ENCODE assay signal across 6 worm cellular contexts in the genomic region with DNA sequence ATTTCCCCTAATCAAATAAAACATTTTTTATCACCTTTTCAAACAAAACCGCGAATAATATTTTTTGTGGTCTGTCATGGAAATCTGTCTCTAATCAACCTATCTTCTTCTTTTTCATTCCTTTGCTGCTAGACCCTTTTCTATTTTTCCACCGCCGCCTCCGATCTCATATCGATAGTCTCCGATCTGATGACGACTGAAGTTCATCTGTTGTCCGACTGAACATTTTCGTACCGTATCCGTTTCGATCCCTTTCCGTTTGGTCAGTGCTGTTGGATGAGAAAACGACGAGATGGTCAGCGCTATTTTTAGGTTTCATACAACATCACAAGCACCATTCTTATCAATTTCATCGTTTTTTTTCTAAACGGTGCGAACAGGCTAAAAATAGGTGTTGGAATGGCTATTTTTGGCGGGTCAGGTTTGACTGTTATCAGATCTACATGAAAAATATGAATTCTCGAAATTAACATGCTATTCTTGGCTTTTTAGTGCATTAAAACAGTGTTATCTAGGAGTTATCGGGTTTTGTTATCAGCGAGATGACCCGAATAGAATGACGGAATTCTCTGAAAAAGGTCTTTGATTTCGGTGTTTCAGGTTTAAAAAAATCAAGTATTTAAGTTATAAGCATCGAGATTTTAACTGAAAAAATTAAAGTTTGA.
TF ChIP-seq lines count a peak whose summit lies in the region.

No protein-coding gene starts in this region.

TF ChIP-seq in whole organism, L1 larva, 84 proteins besides CTCF, POLR2A, EP300 and RAD21 (continues in another document):
- no peak for TF ChIP-seq unc-30 (tag; optimal IDR thresholded peaks at IDR 0.05; lab: Kevin White, UChicago)
- no peak for TF ChIP-seq tlp-1 (tag; optimal IDR thresholded peaks at IDR 0.05; lab: Kevin White, UChicago)
- TF ChIP-seq unc-130 (tag; optimal IDR thresholded peaks at IDR 0.05; lab: Kevin White, UChicago) = no peak
- TF ChIP-seq fkh-4 (tag; optimal IDR thresholded peaks at IDR 0.05; lab: Kevin White, UChicago; ENCODE audit: borderline replicate concordance) = no peak
- TF ChIP-seq nhr-71 (tag; optimal IDR thresholded peaks at IDR 0.05; lab: Kevin White, UChicago) = peak; percentile 73
- no peak for TF ChIP-seq nhr-12 (tag; optimal IDR thresholded peaks at IDR 0.05; lab: Kevin White, UChicago)
- no peak for TF ChIP-seq rnt-1 (tag; optimal IDR thresholded peaks at IDR 0.05; lab: Kevin White, UChicago)
- peak in 5 of 6 experiments; percentile 27 to 90 (median 68) for TF ChIP-seq elt-3 (tag; optimal IDR thresholded peaks at IDR 0.05; lab: Kevin White, UChicago)
- TF ChIP-seq irx-1 (tag; optimal IDR thresholded peaks at IDR 0.05; lab: Kevin White, UChicago) = no peak
- TF ChIP-seq F16B12.6 (tag; optimal IDR thresholded peaks at IDR 0.05; lab: Kevin White, UChicago) = no peak
- peak; percentile 26; the same call in 1 of the 2 replicates for TF ChIP-seq grh-1 (GFP tag; IDR thresholded peaks at IDR 0.05; lab: Robert Waterston, UW)
- TF ChIP-seq elt-2 (tag; optimal IDR thresholded peaks at IDR 0.05; lab: Kevin White, UChicago) = peak; percentile 78
- no peak for TF ChIP-seq ceh-88 (GFP tag; IDR thresholded peaks at IDR 0.05; lab: Robert Waterston, UW)
- no peak for TF ChIP-seq sptf-1 (tag; optimal IDR thresholded peaks at IDR 0.05; lab: Kevin White, UChicago)

TF ChIP-seq in whole organism, L2 larva, 48 proteins besides CTCF, POLR2A, EP300 and RAD21 (continues in another document):
- no peak for TF ChIP-seq ceh-82 (tag; optimal IDR thresholded peaks at IDR 0.05; lab: Kevin White, UChicago)
- TF ChIP-seq crh-2 (tag; optimal IDR thresholded peaks at IDR 0.05; lab: Kevin White, UChicago) = peak; percentile 14
- TF ChIP-seq sem-4 (tag; optimal IDR thresholded peaks at IDR 0.05; lab: Kevin White, UChicago) = no peak
- no peak for TF ChIP-seq alr-1 (tag; optimal IDR thresholded peaks at IDR 0.05; lab: Kevin White, UChicago)
- no peak for TF ChIP-seq snpc-4 (tag; optimal IDR thresholded peaks at IDR 0.05; lab: Kevin White, UChicago)
- TF ChIP-seq sma-9 (GFP tag; optimal IDR thresholded peaks at IDR 0.05; lab: Kevin White, UChicago) = peak; percentile 94
- peak; percentile 35 for TF ChIP-seq sma-9 (tag; optimal IDR thresholded peaks at IDR 0.05; lab: Kevin White, UChicago)
- TF ChIP-seq unc-39 (tag; optimal IDR thresholded peaks at IDR 0.05; lab: Kevin White, UChicago) = no peak
- TF ChIP-seq nhr-23 (tag; optimal IDR thresholded peaks at IDR 0.05; lab: Kevin White, UChicago) = no peak
- peak in 1 of 2 experiments; percentile 17 for TF ChIP-seq lsy-2 (tag; optimal IDR thresholded peaks at IDR 0.05; lab: Kevin White, UChicago)
- peak; percentile 63 to 80 for TF ChIP-seq mdl-1 (tag; optimal IDR thresholded peaks at IDR 0.05; lab: Kevin White, UChicago)
- no peak for TF ChIP-seq Y55F3AM.14 (GFP tag; optimal IDR thresholded peaks at IDR 0.05; lab: Kevin White, UChicago)
- TF ChIP-seq nhr-10 (tag; optimal IDR thresholded peaks at IDR 0.05; lab: Kevin White, UChicago) = no peak
- TF ChIP-seq ZK546.5 (tag; optimal IDR thresholded peaks at IDR 0.05; lab: Kevin White, UChicago) = no peak
- no peak for TF ChIP-seq elt-1 (tag; optimal IDR thresholded peaks at IDR 0.05; lab: Kevin White, UChicago)

TF ChIP-seq in whole organism, L3 larva, 47 proteins besides CTCF, POLR2A, EP300 and RAD21 (continues in another document):
- TF ChIP-seq lin-39 (tag; optimal IDR thresholded peaks at IDR 0.05; lab: Kevin White, UChicago) (no peak), nhr-23 (tag; optimal IDR thresholded peaks at IDR 0.05; lab: Kevin White, UChicago) (peak; percentile 63), snpc-4 (tag; optimal IDR thresholded peaks at IDR 0.05; lab: Kevin White, UChicago) (no peak), tbx-2 (tag; optimal IDR thresholded peaks at IDR 0.05; lab: Kevin White, UChicago) (no peak), ama-1 (optimal IDR thresholded peaks at IDR 0.05; lab: Kevin White, UChicago) (no peak), elt-2 (tag; optimal IDR thresholded peaks at IDR 0.05; lab: Kevin White, UChicago) (peak; percentile 69), nhr-25 (tag; optimal IDR thresholded peaks at IDR 0.05; lab: Kevin White, UChicago) (no peak), nhr-76 (tag; optimal IDR thresholded peaks at IDR 0.05; lab: Kevin White, UChicago) (peak; percentile 37), eor-1 (tag; optimal IDR thresholded peaks at IDR 0.05; lab: Kevin White, UChicago) (no peak), nhr-77 (tag; optimal IDR thresholded peaks at IDR 0.05; lab: Kevin White, UChicago) (no peak), unc-39 (tag; optimal IDR thresholded peaks at IDR 0.05; lab: Kevin White, UChicago) (no peak), pqm-1 (tag; optimal IDR thresholded peaks at IDR 0.05; lab: Kevin White, UChicago) (peak; percentile 1), ceh-9 (tag; optimal IDR thresholded peaks at IDR 0.05; lab: Kevin White, UChicago) (no peak), nhr-237 (tag; optimal IDR thresholded peaks at IDR 0.05; lab: Kevin White, UChicago) (no peak), egl-5 (tag; optimal IDR thresholded peaks at IDR 0.05; lab: Kevin White, UChicago) (no peak)

TF ChIP-seq in whole organism, L4 larva, 104 proteins besides CTCF, POLR2A, EP300 and RAD21 (continues in another document):
- TF ChIP-seq zfp-2 (tag; optimal IDR thresholded peaks at IDR 0.05; lab: Kevin White, UChicago) = no peak
- TF ChIP-seq nhr-28 (tag; optimal IDR thresholded peaks at IDR 0.05; lab: Kevin White, UChicago) = peak; percentile 85
- peak; percentile 76 for TF ChIP-seq nhr-48 (tag; optimal IDR thresholded peaks at IDR 0.05; lab: Kevin White, UChicago)
- TF ChIP-seq hlh-11 (tag; optimal IDR thresholded peaks at IDR 0.05; lab: Kevin White, UChicago) = peak; percentile 83
- no peak for TF ChIP-seq dmd-9 (GFP tag; IDR thresholded peaks at IDR 0.05; lab: Robert Waterston, UW)
- TF ChIP-seq tra-1 (GFP tag; IDR thresholded peaks at IDR 0.05; lab: Robert Waterston, UW) = peak; percentile 54; the same call in 1 of the 2 replicates
- TF ChIP-seq daf-16 (GFP tag; optimal IDR thresholded peaks at IDR 0.05; lab: Kevin White, UChicago) = no peak
- TF ChIP-seq daf-16 (tag; optimal IDR thresholded peaks at IDR 0.05; lab: Kevin White, UChicago) = peak; percentile 3
- TF ChIP-seq mep-1 (tag; optimal IDR thresholded peaks at IDR 0.05; lab: Kevin White, UChicago) = peak; percentile 23
- peak; percentile 49 to 71 for TF ChIP-seq mdl-1 (tag; optimal IDR thresholded peaks at IDR 0.05; lab: Kevin White, UChicago)
- no peak for TF ChIP-seq attf-4 (tag; optimal IDR thresholded peaks at IDR 0.05; lab: Kevin White, UChicago)
- TF ChIP-seq ceh-20 (GFP tag; IDR thresholded peaks at IDR 0.05; lab: Robert Waterston, UW) = no peak
- TF ChIP-seq zip-11 (GFP tag; IDR thresholded peaks at IDR 0.05; lab: Robert Waterston, UW) = no peak
- TF ChIP-seq dmd-6 (GFP tag; IDR thresholded peaks at IDR 0.05; lab: Robert Waterston, UW) = peak; percentile 55
- no peak for TF ChIP-seq ztf-11 (tag; optimal IDR thresholded peaks at IDR 0.05; lab: Kevin White, UChicago)

TF ChIP-seq in whole organism, late embryonic, 69 proteins besides CTCF, POLR2A, EP300 and RAD21:
- no peak for TF ChIP-seq che-1 (tag; optimal IDR thresholded peaks at IDR 0.05; lab: Kevin White, UChicago)
- no peak for TF ChIP-seq pag-3 (tag; optimal IDR thresholded peaks at IDR 0.05; lab: Kevin White, UChicago; ENCODE audit: borderline replicate concordance)
- no peak for TF ChIP-seq K02D7.2 (tag; optimal IDR thresholded peaks at IDR 0.05; lab: Kevin White, UChicago)
- TF ChIP-seq tbx-7 (tag; optimal IDR thresholded peaks at IDR 0.05; lab: Kevin White, UChicago) = no peak
- no peak for TF ChIP-seq pax-1 (tag; optimal IDR thresholded peaks at IDR 0.05; lab: Kevin White, UChicago)
- no peak for TF ChIP-seq ref-2 (tag; optimal IDR thresholded peaks at IDR 0.05; lab: Kevin White, UChicago)
- TF ChIP-seq lin-11 (tag; optimal IDR thresholded peaks at IDR 0.05; lab: Kevin White, UChicago) = no peak
- TF ChIP-seq elt-2 (tag; optimal IDR thresholded peaks at IDR 0.05; lab: Kevin White, UChicago) = peak; percentile 45

TF ChIP-seq in whole organism, young adult, 124 proteins besides CTCF, POLR2A, EP300 and RAD21:
- TF ChIP-seq unc-62 (GFP tag; optimal IDR thresholded peaks at IDR 0.05; lab: Kevin White, UChicago) (no peak), C06A6.2 (GFP tag; conservative IDR thresholded peaks at IDR 0.05; lab: Robert Waterston, UW) (peak; percentile 52; the same call in 1 of the 2 replicates), nhr-80 (tag; optimal IDR thresholded peaks at IDR 0.05; lab: Kevin White, UChicago) (peak; percentile 19), madf-6 (GFP tag; IDR thresholded peaks at IDR 0.05; lab: Robert Waterston, UW) (no peak), hrde-1 (tag; optimal IDR thresholded peaks at IDR 0.05; lab: Kevin White, UChicago; ENCODE audit: borderline replicate concordance) (no peak), somi-1 (GFP tag; optimal IDR thresholded peaks at IDR 0.05; lab: Kevin White, UChicago) (peak; percentile 66), tbp1 (GFP tag; optimal IDR thresholded peaks at IDR 0.05; lab: Kevin White, UChicago) (no peak), lin-54 (GFP tag; optimal IDR thresholded peaks at IDR 0.05; lab: Kevin White, UChicago) (no peak), ztf-18 (tag; optimal IDR thresholded peaks at IDR 0.05; lab: Kevin White, UChicago) (no peak), sptf-2 (GFP tag; optimal IDR thresholded peaks at IDR 0.05; lab: Kevin White, UChicago) (no peak), nhr-90 (tag; optimal IDR thresholded peaks at IDR 0.05; lab: Kevin White, UChicago) (no peak), lin-26 (GFP tag; IDR thresholded peaks at IDR 0.05; lab: Robert Waterston, UW) (0 out of 2 replicates have a peak, but pooled peaks have one; percentile 21), ztf-26 (tag; optimal IDR thresholded peaks at IDR 0.05; lab: Kevin White, UChicago) (peak; percentile 66), snpc-1.3 (tag; optimal IDR thresholded peaks at IDR 0.05; lab: Kevin White, UChicago; ENCODE audit: insufficient read depth) (no peak), snpc-4 (GFP tag; optimal IDR thresholded peaks at IDR 0.05; lab: Kevin White, UChicago) (no peak), snpc-4 (tag; optimal IDR thresholded peaks at IDR 0.05; lab: Kevin White, UChicago) (no peak), lin-40 (tag; optimal IDR thresholded peaks at IDR 0.05; lab: Kevin White, UChicago) (peak; percentile 61), F22D6.2 (tag; optimal IDR thresholded peaks at IDR 0.05; lab: Kevin White, UChicago) (peak; percentile 11), K11D2.4 (GFP tag; IDR thresholded peaks at IDR 0.05; lab: Robert Waterston, UW) (0 out of 2 replicates have a peak, but pooled peaks have one; percentile 25), efl-1 (GFP tag; optimal IDR thresholded peaks at IDR 0.05; lab: Kevin White, UChicago) (no peak)
